Worm (Caenorhabditis elegans): ENCODE data around the gene Y38H6C.16.

Y38H6C.16 gene

DNA sequence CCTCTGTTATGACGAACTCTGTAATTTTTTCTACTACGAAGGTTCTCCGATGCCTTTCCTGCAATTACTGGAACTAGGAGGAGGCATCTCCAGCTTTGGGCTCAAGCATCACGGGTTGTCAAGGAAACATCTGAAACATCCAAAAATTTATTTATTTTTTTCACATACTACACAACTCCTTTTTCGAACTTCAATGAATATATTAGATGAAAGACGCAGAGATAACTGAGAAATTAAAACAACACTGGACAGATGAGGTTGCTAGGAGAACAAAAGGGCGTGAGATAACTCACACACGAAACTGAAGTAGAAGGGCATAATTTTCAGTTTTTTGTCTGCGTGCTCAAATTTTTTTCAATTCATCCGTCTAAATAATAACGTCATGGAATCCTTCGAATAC is 11.7 kb downstream of the Y38H6C.16 start, which contains the start of gene Y38H6C.13:
Y38H6C.13 (plus strand) TSS at position 301 of the 400 bp plus-strand sequence.
- TF ChIP-seq die-1 (tag; optimal IDR thresholded peaks at IDR 0.05), result no peak

- TF ChIP-seq tbx-9 (tag; optimal IDR thresholded peaks at IDR 0.05; ENCODE audit: borderline replicate concordance), result no peak
- TF ChIP-seq cebp-1 (GFP tag; IDR thresholded peaks at IDR 0.05), result peak; percentile 36; the same call in 1 of the 2 replicates
- peak; percentile 70 for TF ChIP-seq cebp-1 (tag; optimal IDR thresholded peaks at IDR 0.05)
These were observed 13.2 kb downstream of the Y38H6C.16 start, which contains the start of the genes srh-166 and Y38H6C.24 for ce11 chrV:20525816-20526459. Gene srh-166, minus strand, starts transcription at chrV:20525866. Gene Y38H6C.24, plus strand, starts transcription at chrV:20526435.

ce11 chrV:20522219-20522618 is 16.9 kb downstream of the Y38H6C.16 start, which contains the start of the genes Y38H6C.9 and fbxa-150:
Gene Y38H6C.9, minus strand, starts transcription at chrV:20522270.
Gene fbxa-150, plus strand, starts transcription at chrV:20522598.
- TF ChIP-seq die-1 (tag; optimal IDR thresholded peaks at IDR 0.05), result no peak
- peak; percentile 77; the same call in 1 of the 2 replicates for TF ChIP-seq hmg-1.2 (GFP tag; IDR thresholded peaks at IDR 0.05)
- peak; percentile 92 for TF ChIP-seq cebp-1 (GFP tag; IDR thresholded peaks at IDR 0.05)
- TF ChIP-seq cebp-1 (tag; optimal IDR thresholded peaks at IDR 0.05), result peak; percentile 99
- no peak for TF ChIP-seq snpc-1.3 (tag; optimal IDR thresholded peaks at IDR 0.05; ENCODE audit: insufficient read depth)

DNA sequence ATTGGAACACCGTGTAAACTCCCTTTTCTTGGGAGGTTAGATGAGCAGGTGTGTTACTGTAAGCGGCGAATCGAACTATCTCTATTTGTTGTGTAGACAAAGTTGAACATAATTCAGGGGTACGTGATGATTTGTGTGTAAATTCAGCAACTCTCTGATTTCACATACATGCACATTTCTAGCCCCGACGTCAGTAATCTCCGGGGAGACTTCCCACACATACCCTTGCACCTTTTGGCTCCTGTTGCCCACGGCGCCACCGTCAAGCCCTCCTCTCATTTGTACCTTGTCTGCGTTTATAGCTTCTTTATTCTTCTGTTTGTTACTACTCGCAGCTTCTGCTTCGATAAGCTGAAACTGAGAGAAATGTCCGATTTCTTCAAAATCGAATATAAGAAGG is 20.2 kb downstream of the Y38H6C.16 start, which contains the start of gene Y38H6C.25:
Y38H6C.25 (plus strand) TSS at position 301 of the 400 bp plus-strand sequence.
- TF ChIP-seq ceh-100 (GFP tag; IDR thresholded peaks at IDR 0.05), result no peak

ce11 chrV:20517005-20517404 is 22.1 kb downstream of the Y38H6C.16 start:
- TF ChIP-seq zfh-2 (GFP tag; conservative IDR thresholded peaks at IDR 0.05) (peak; percentile 36; the same call in 1 of the 2 replicates), ama-1 (optimal IDR thresholded peaks at IDR 0.05) (no peak), ama-1 (GFP tag; optimal IDR thresholded peaks at IDR 0.05) (no peak)

DNA sequence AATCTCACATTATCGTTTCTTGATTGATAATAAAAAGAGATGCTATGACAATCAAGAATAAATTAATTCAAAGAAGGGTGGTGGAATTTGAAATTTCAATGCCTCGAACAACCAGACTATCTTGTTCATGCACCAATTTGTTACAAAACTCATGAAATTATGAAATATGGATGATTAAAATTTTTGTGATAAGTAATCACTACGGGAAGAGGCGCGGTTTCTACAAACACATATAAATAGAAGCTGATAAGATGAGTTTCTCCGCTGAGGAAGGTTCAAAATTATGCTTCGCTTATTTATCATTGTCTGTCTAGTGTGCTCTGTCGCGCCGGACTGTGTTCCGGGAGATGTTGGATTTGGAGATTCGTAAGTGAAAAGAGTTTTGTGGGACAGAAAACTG is 24.7 kb downstream of the Y38H6C.16 start:
- TF ChIP-seq nhr-179 (tag; optimal IDR thresholded peaks at IDR 0.05), result no peak
- no peak for TF ChIP-seq rpc-1 (optimal IDR thresholded peaks at IDR 0.05)
- no peak for TF ChIP-seq rpc-1 (tag; optimal IDR thresholded peaks at IDR 0.05)
- TF ChIP-seq sdz-38 (tag; optimal IDR thresholded peaks at IDR 0.05), result no peak
- TF ChIP-seq B0261.1 (tag; optimal IDR thresholded peaks at IDR 0.05), result no peak
- no peak for TF ChIP-seq F10E7.11 (tag; optimal IDR thresholded peaks at IDR 0.05)
- no peak for TF ChIP-seq aptf-3 (GFP tag; IDR thresholded peaks at IDR 0.05)
- no peak for TF ChIP-seq F39B2.1 (GFP tag; IDR thresholded peaks at IDR 0.05)
- no peak for TF ChIP-seq bed-2 (GFP tag; IDR thresholded peaks at IDR 0.05)
- TF ChIP-seq dpl-1 (GFP tag; optimal IDR thresholded peaks at IDR 0.05), result no peak
- no peak for TF ChIP-seq K11D2.4 (GFP tag; IDR thresholded peaks at IDR 0.05)
- TF ChIP-seq Y53G8AR.9 (GFP tag; conservative IDR thresholded peaks at IDR 0.05), result no peak
- no peak for TF ChIP-seq lin-40 (tag; optimal IDR thresholded peaks at IDR 0.05)
- TF ChIP-seq efl-1 (GFP tag; optimal IDR thresholded peaks at IDR 0.05), result no peak
- TF ChIP-seq unc-62 (GFP tag; optimal IDR thresholded peaks at IDR 0.05), result no peak
- no peak for TF ChIP-seq repo-1 (tag; optimal IDR thresholded peaks at IDR 0.05)
- TF ChIP-seq T07F8.4 (tag; optimal IDR thresholded peaks at IDR 0.05), result no peak
- no peak for TF ChIP-seq xnd-1 (tag; optimal IDR thresholded peaks at IDR 0.05)
- no peak for TF ChIP-seq chd-7 (tag; optimal IDR thresholded peaks at IDR 0.05)
- TF ChIP-seq pbrm-1 (GFP tag; IDR thresholded peaks at IDR 0.05), result no peak
- no peak for TF ChIP-seq ceh-100 (GFP tag; IDR thresholded peaks at IDR 0.05)

Data from whole organism, young adult.